Worm (Caenorhabditis elegans) whole organism, L1 larva: ENCODE measurements around the gene CD4.11.
A peak's percentile ranks its signal among the peaks of the same experiment; 100 is the strongest.

Source experiments
- C04F5.9 ChIP-seq: sonication (generic microtip); optimal IDR thresholded peaks from 2 replicates; lab custom pipeline; 2016; ENCODE audit warnings: missing genetic modification characterization, missing compliant biosample characterization
- C16A3.4 ChIP-seq: fragments of 150-350 bp; optimal IDR thresholded peaks from 2 replicates; lab custom pipeline; 2014; ENCODE audit warnings: missing biosample characterization, missing genetic modification characterization
- C34B4.2 ChIP-seq: sonication (generic microtip); optimal IDR thresholded peaks from 2 replicates; lab custom pipeline; 2017; ENCODE audit warnings: mild to moderate bottlenecking, missing genetic modification characterization, missing compliant biosample characterization
- F16B12.6 ChIP-seq: fragments of 150-350 bp; optimal IDR thresholded peaks from 2 replicates; lab custom pipeline; 2014; ENCODE audit warnings: missing biosample characterization, missing genetic modification characterization
- alr-1 ChIP-seq: fragments of 200-800 bp; sonication (Bioruptor generic); optimal IDR thresholded peaks from 2 replicates; lab custom pipeline; 2018; ENCODE audit warnings: borderline replicate concordance, mild to moderate bottlenecking, missing genetic modification characterization, missing compliant biosample characterization
- ama-1 ChIP-seq: fragments of 150-350 bp; optimal IDR thresholded peaks from 2 replicates; lab custom pipeline; 2014
- blmp-1 ChIP-seq: fragments of 150-350 bp; optimal IDR thresholded peaks from 2 replicates; lab custom pipeline; 2014; ENCODE audit warnings: missing biosample characterization, missing genetic modification characterization
- ceh-8 ChIP-seq: fragments of 200-800 bp; sonication (Bioruptor generic); optimal IDR thresholded peaks from 2 replicates; lab custom pipeline; 2018; ENCODE audit warnings: mild to moderate bottlenecking, missing genetic modification characterization, moderate library complexity, missing compliant biosample characterization
- ceh-82 ChIP-seq, 3 experiments: fragments of 150-350 bp in 1 of 3; sonication (generic microtip) in 2 of 3; optimal IDR thresholded peaks; 2 replicates each; lab custom pipeline; 2014 to 2017; ENCODE audit warnings: missing biosample characterization in 3 of 3, missing genetic modification characterization in 3 of 3
- ceh-88 ChIP-seq: fragments of 200-800 bp; sonication (Bioruptor generic); IDR thresholded peaks from 2 replicates; pipeline ENCODE4 v1.3.6; 2022; ENCODE audit warnings: missing genetic modification characterization, missing compliant biosample characterization
- ceh-90 ChIP-seq: sonication (generic microtip); optimal IDR thresholded peaks from 2 replicates; lab custom pipeline; 2016; ENCODE audit warnings: missing genetic modification characterization, missing compliant biosample characterization
- ces-1 ChIP-seq: fragments of 150-350 bp; optimal IDR thresholded peaks from 2 replicates; lab custom pipeline; 2014; ENCODE audit warnings: missing biosample characterization, missing genetic modification reagents, missing genetic modification characterization
- dpl-1 ChIP-seq, 3 experiments: fragments of 150-350 bp in 2 of 3; sonication (generic microtip) in 1 of 3; optimal IDR thresholded peaks; 2 replicates each; lab custom pipeline; 2014 to 2017; ENCODE audit warnings: missing biosample characterization in 3 of 3, missing genetic modification characterization in 3 of 3, missing genetic modification reagents in 3 of 3
- dsc-1 ChIP-seq: sonication (generic microtip); optimal IDR thresholded peaks from 2 replicates; lab custom pipeline; 2016; ENCODE audit warnings: mild to moderate bottlenecking, missing genetic modification characterization, missing compliant biosample characterization
- efl-1 ChIP-seq, 4 experiments: fragments of 150-350 bp; optimal IDR thresholded peaks in 3 of 4; peaks in 1 of 4; 1 replicate in 1 of 4; 2 replicates in 3 of 4; lab custom pipeline; 2014; ENCODE audit warnings: missing biosample characterization in 2 of 4, missing genetic modification characterization in 2 of 4, missing genetic modification reagents in 2 of 4
- egl-13 ChIP-seq: sonication (generic microtip); optimal IDR thresholded peaks from 2 replicates; lab custom pipeline; 2016; ENCODE audit warnings: missing genotype, missing genetic modification reagents, missing genetic modification characterization, missing compliant biosample characterization
- egl-27 ChIP-seq, 2 experiments: fragments of 150-350 bp in 1 of 2; sonication (generic microtip); optimal IDR thresholded peaks; 3 replicates each; lab custom pipeline; 2017 to 2018; ENCODE audit warnings: missing biosample characterization in 2 of 2, missing genetic modification characterization in 2 of 2, missing genetic modification reagents in 2 of 2
- fkh-10 ChIP-seq: sonication (generic microtip); optimal IDR thresholded peaks from 2 replicates; lab custom pipeline; 2017; ENCODE audit warnings: missing biosample characterization, missing genetic modification reagents, missing genetic modification characterization
- fkh-4 ChIP-seq: sonication (generic microtip); optimal IDR thresholded peaks from 2 replicates; lab custom pipeline; 2016; ENCODE audit warnings: missing compliant biosample characterization, missing genetic modification characterization, borderline replicate concordance
- fos-1 ChIP-seq: fragments of 150-350 bp; optimal IDR thresholded peaks from 2 replicates; lab custom pipeline; 2014; ENCODE audit warnings: missing biosample characterization, missing genetic modification characterization
- hlh-4 ChIP-seq: sonication (generic microtip); optimal IDR thresholded peaks from 2 replicates; lab custom pipeline; 2016; ENCODE audit warnings: mild to moderate bottlenecking, missing genetic modification characterization, missing compliant biosample characterization
- isw-1 ChIP-seq: fragments of 200-800 bp; sonication (Bioruptor generic); IDR thresholded peaks from 2 replicates; pipeline ENCODE4 v1.3.6; 2022; ENCODE audit warnings: missing genetic modification characterization, missing compliant biosample characterization
- jun-1 ChIP-seq: fragments of 150-350 bp; optimal IDR thresholded peaks from 2 replicates; lab custom pipeline; 2014; ENCODE audit warnings: missing biosample characterization, missing genetic modification reagents, missing genetic modification characterization
- lin-13 ChIP-seq: fragments of 150-350 bp; optimal IDR thresholded peaks from 2 replicates; lab custom pipeline; 2014; ENCODE audit warnings: missing biosample characterization, missing genetic modification reagents, missing genetic modification characterization
- lin-14 ChIP-seq: fragments of 200-800 bp; sonication (Bioruptor generic); optimal IDR thresholded peaks from 2 replicates; lab custom pipeline; 2018; ENCODE audit warnings: mild to moderate bottlenecking, missing genetic modification characterization, moderate library complexity, missing compliant biosample characterization
- lin-39 ChIP-seq: fragments of 150-350 bp; optimal IDR thresholded peaks from 2 replicates; lab custom pipeline; 2014; ENCODE audit warnings: missing biosample characterization, missing genetic modification reagents, missing genetic modification characterization
- lsy-2 ChIP-seq, 2 experiments: fragments of 150-350 bp; optimal IDR thresholded peaks; 2 replicates each; lab custom pipeline; 2014; ENCODE audit warnings: missing biosample characterization in 2 of 2, missing genetic modification characterization in 2 of 2
- mab-9 ChIP-seq: fragments of 200-800 bp; sonication (Bioruptor generic); IDR thresholded peaks from 2 replicates; pipeline ENCODE4 v1.3.6; 2022; ENCODE audit warnings: missing genetic modification reagents, missing genetic modification characterization, missing compliant biosample characterization
- nhr-12 ChIP-seq: sonication (generic microtip); optimal IDR thresholded peaks from 2 replicates; lab custom pipeline; 2017; ENCODE audit warnings: missing biosample characterization, missing genetic modification characterization
- nhr-20 ChIP-seq: sonication (generic microtip); optimal IDR thresholded peaks from 2 replicates; lab custom pipeline; 2016; ENCODE audit warnings: mild to moderate bottlenecking, missing genetic modification characterization, missing compliant biosample characterization
- nhr-28 ChIP-seq: fragments of 150-350 bp; optimal IDR thresholded peaks from 2 replicates; lab custom pipeline; 2014; ENCODE audit warnings: missing biosample characterization, missing genetic modification characterization
- nhr-71 ChIP-seq: sonication (generic microtip); optimal IDR thresholded peaks from 2 replicates; lab custom pipeline; 2016; ENCODE audit warnings: mild to moderate bottlenecking, missing genetic modification characterization, moderate library complexity, missing compliant biosample characterization
- nhr-76 ChIP-seq: sonication (generic microtip); optimal IDR thresholded peaks from 2 replicates; lab custom pipeline; 2017; ENCODE audit warnings: missing biosample characterization, missing genetic modification characterization
- nhr-90 ChIP-seq: sonication (generic microtip); optimal IDR thresholded peaks from 2 replicates; lab custom pipeline; 2016; ENCODE audit warnings: mild to moderate bottlenecking, missing genetic modification characterization, missing compliant biosample characterization; ENCODE audit not compliant: poor library complexity
- pax-3 ChIP-seq: fragments of 200-800 bp; sonication (Bioruptor generic); optimal IDR thresholded peaks from 2 replicates; lab custom pipeline; 2018; ENCODE audit warnings: mild to moderate bottlenecking, missing genetic modification characterization, moderate library complexity, missing compliant biosample characterization
- skn-1 ChIP-seq: fragments of 150-350 bp; optimal IDR thresholded peaks from 2 replicates; lab custom pipeline; 2014; ENCODE audit warnings: missing biosample characterization, missing genetic modification characterization
- snu-23 ChIP-seq: sonication (generic microtip); optimal IDR thresholded peaks from 2 replicates; lab custom pipeline; 2016; ENCODE audit warnings: missing genetic modification characterization, missing compliant biosample characterization
- sox-4 ChIP-seq: sonication (generic microtip); optimal IDR thresholded peaks from 2 replicates; lab custom pipeline; 2016; ENCODE audit warnings: missing genetic modification characterization, missing compliant biosample characterization
- sup-37 ChIP-seq: fragments of 200-800 bp; sonication (Bioruptor generic); optimal IDR thresholded peaks from 2 replicates; lab custom pipeline; 2018; ENCODE audit warnings: mild to moderate bottlenecking, missing genetic modification characterization, missing compliant biosample characterization
- unc-30 ChIP-seq: sonication (generic microtip); optimal IDR thresholded peaks from 2 replicates; lab custom pipeline; 2017; ENCODE audit warnings: missing biosample characterization, missing genetic modification characterization
- unc-62 ChIP-seq: fragments of 150-350 bp; optimal IDR thresholded peaks from 2 replicates; lab custom pipeline; 2014; ENCODE audit warnings: missing biosample characterization, missing genetic modification reagents, missing genetic modification characterization
- unc-86 ChIP-seq: sonication (generic microtip); optimal IDR thresholded peaks from 2 replicates; lab custom pipeline; 2016; ENCODE audit warnings: missing genetic modification characterization, missing compliant biosample characterization
- xbp-1 ChIP-seq: sonication (generic microtip); optimal IDR thresholded peaks from 2 replicates; lab custom pipeline; 2016; ENCODE audit warnings: missing genetic modification characterization, missing compliant biosample characterization
- zag-1 ChIP-seq: fragments of 150-350 bp; optimal IDR thresholded peaks from 2 replicates; lab custom pipeline; 2014; ENCODE audit warnings: missing biosample characterization, missing genetic modification characterization
- ztf-11 ChIP-seq, 2 experiments: sonication (generic microtip); optimal IDR thresholded peaks; 2 replicates each; lab custom pipeline; 2016 to 2017; ENCODE audit warnings: missing genetic modification characterization in 2 of 2, missing biosample characterization in 1 of 2, missing compliant biosample characterization in 1 of 2

CD4.11 gene

ce11 chrV:5581312-5581711, 3.6 kb upstream of the CD4.11 start, which contains the start of gene klc-2:
Gene klc-2, minus strand, starts transcription at chrV:5581412.
- TF ChIP-seq nhr-20 (tag; lab: Kevin White, UChicago): no peak
- TF ChIP-seq efl-1 (optimal IDR thresholded peaks at IDR 0.05; lab: Kevin White, UChicago): no peak
- no peak for TF ChIP-seq efl-1 (GFP tag; optimal IDR thresholded peaks at IDR 0.05 in 1 of 2; lab: Kevin White, UChicago)
- no peak for TF ChIP-seq nhr-90 (tag; lab: Kevin White, UChicago)
- TF ChIP-seq alr-1 (tag; lab: Kevin White, UChicago): no peak
- TF ChIP-seq nhr-76: no peak
- no peak for TF ChIP-seq nhr-28 (tag; lab: Kevin White, UChicago)
- no peak for TF ChIP-seq snu-23
- TF ChIP-seq egl-27 (tag; optimal IDR thresholded peaks at IDR 0.05; lab: Kevin White, UChicago): no peak
- TF ChIP-seq pax-3: no peak
- no peak for TF ChIP-seq hlh-4 (tag; lab: Kevin White, UChicago)
- TF ChIP-seq dsc-1 (tag; lab: Kevin White, UChicago): no peak
- no peak for TF ChIP-seq ceh-8 (GFP tag; lab: Kevin White, UChicago)
- TF ChIP-seq unc-62: no peak
- TF ChIP-seq nhr-12 (tag; lab: Kevin White, UChicago): no peak
- no peak for TF ChIP-seq ceh-90 (tag; lab: Kevin White, UChicago)
- no peak for TF ChIP-seq lin-39 (tag; lab: Kevin White, UChicago)
- TF ChIP-seq ceh-88 (GFP tag; lab: Robert Waterston, UW): no peak
- no peak for TF ChIP-seq jun-1 (tag; lab: Kevin White, UChicago)
- TF ChIP-seq fos-1 (tag; lab: Kevin White, UChicago): no peak
- TF ChIP-seq, all 84 proteins: peak for 0

- TF ChIP-seq skn-1 (tag; lab: Kevin White, UChicago) (no peak), efl-1 (optimal IDR thresholded peaks at IDR 0.05; lab: Kevin White, UChicago) (no peak), efl-1 (GFP tag; optimal IDR thresholded peaks at IDR 0.05 in 1 of 2; lab: Kevin White, UChicago) (peak in 1 of 2 experiments; percentile 88), C04F5.9 (tag; lab: Kevin White, UChicago) (no peak), ceh-82 (tag; optimal IDR thresholded peaks at IDR 0.05; lab: Kevin White, UChicago) (peak in 1 of 3 experiments; percentile 20), ces-1 (peak; percentile 5), fkh-10 (GFP tag; lab: Kevin White, UChicago) (peak; percentile 3), lin-14 (peak; percentile 63)
Observed at ce11 chrV:5582308-5582707, 2.6 kb upstream of the CD4.11 start.

- no peak for TF ChIP-seq isw-1 (GFP tag; lab: Robert Waterston, UW)
- no peak for TF ChIP-seq sox-4 (tag; lab: Kevin White, UChicago)
- TF ChIP-seq skn-1 (tag; lab: Kevin White, UChicago): no peak
- no peak for TF ChIP-seq lin-13 (GFP tag; lab: Kevin White, UChicago)
- no peak for TF ChIP-seq ztf-11 (tag; optimal IDR thresholded peaks at IDR 0.05; lab: Kevin White, UChicago)
- TF ChIP-seq ceh-82 (tag; optimal IDR thresholded peaks at IDR 0.05; lab: Kevin White, UChicago): no peak
- TF ChIP-seq nhr-90 (tag; lab: Kevin White, UChicago): no peak
- TF ChIP-seq zag-1: no peak
- no peak for TF ChIP-seq lsy-2 (tag; optimal IDR thresholded peaks at IDR 0.05; lab: Kevin White, UChicago)
- no peak for TF ChIP-seq egl-13 (tag; lab: Kevin White, UChicago)
- TF ChIP-seq ama-1 (lab: Kevin White, UChicago): no peak
Observed at ce11 chrV:5582860-5583259, 2.1 kb upstream of the CD4.11 start.

- TF ChIP-seq unc-62 (no peak), unc-86 (tag; lab: Kevin White, UChicago) (no peak), snu-23 (peak; percentile 48), fkh-4 (no peak), xbp-1 (tag; lab: Kevin White, UChicago) (no peak), mab-9 (GFP tag; lab: Robert Waterston, UW) (no peak), lsy-2 (tag; optimal IDR thresholded peaks at IDR 0.05; lab: Kevin White, UChicago) (peak; percentile 93 to 98), unc-30 (no peak), C16A3.4 (tag; lab: Kevin White, UChicago) (peak; percentile 48), efl-1 (optimal IDR thresholded peaks at IDR 0.05; lab: Kevin White, UChicago) (peak; percentile 52 to 63), efl-1 (GFP tag; optimal IDR thresholded peaks at IDR 0.05 in 1 of 2; lab: Kevin White, UChicago) (peak; percentile 67 to 93), egl-27 (tag; optimal IDR thresholded peaks at IDR 0.05; lab: Kevin White, UChicago) (no peak), skn-1 (tag; lab: Kevin White, UChicago) (peak; percentile 90), C34B4.2 (tag; lab: Kevin White, UChicago) (no peak), nhr-90 (tag; lab: Kevin White, UChicago) (no peak), nhr-71 (tag; lab: Kevin White, UChicago) (peak; percentile 18), dpl-1 (GFP tag; optimal IDR thresholded peaks at IDR 0.05; lab: Kevin White, UChicago) (peak; percentile 28 to 76 (median 52)), blmp-1 (peak; percentile 66), isw-1 (GFP tag; lab: Robert Waterston, UW) (no peak), F16B12.6 (tag; lab: Kevin White, UChicago) (peak; percentile 85), sup-37 (no peak), lin-39 (tag; lab: Kevin White, UChicago) (no peak)
Observed at ce11 chrV:5584293-5584776, 598 bp upstream of the CD4.11 start, which contains the start of gene pas-6. Gene pas-6, minus strand, starts transcription at chrV:5584343.
